Fruit fly (Drosophila melanogaster) whole organism, embryonic: Measurements from ENCODE around the gene Usp10.

Experiments used
- Atf3 ChIP-seq: fragments of 200-800 bp; sonication (Bioruptor generic); optimal IDR thresholded peaks from 3 replicates; lab custom pipeline; 2016; ENCODE audit warnings: missing biosample characterization, missing genetic modification characterization
- CG10979 ChIP-seq: fragments of 200-800 bp; sonication (Bioruptor generic); optimal IDR thresholded peaks from 2 replicates; lab custom pipeline; 2018; ENCODE audit warnings: missing biosample characterization, mild to moderate bottlenecking, missing genetic modification characterization, moderate library complexity
- CG14667 ChIP-seq: fragments of 200-800 bp; sonication (Bioruptor generic); IDR thresholded peaks from 2 replicates; pipeline ENCODE4 v1.3.6; 2022; ENCODE audit warnings: missing biosample characterization, missing genetic modification characterization
- CG15011 ChIP-seq: fragments of 200-800 bp; sonication (Bioruptor generic); optimal IDR thresholded peaks from 3 replicates; lab custom pipeline; 2018; ENCODE audit warnings: missing biosample characterization, mild to moderate bottlenecking, missing genetic modification characterization
- CG1602 ChIP-seq: fragments of 200-800 bp; sonication (Bioruptor generic); optimal IDR thresholded peaks from 3 replicates; lab custom pipeline; 2016; ENCODE audit warnings: missing biosample characterization, missing genetic modification characterization
- CG16815 ChIP-seq: fragments of 200-800 bp; sonication (Bioruptor generic); optimal IDR thresholded peaks from 3 replicates; lab custom pipeline; 2017; ENCODE audit warnings: missing biosample characterization, mild to moderate bottlenecking, missing genetic modification characterization
- CG17568 ChIP-seq: fragments of 200-800 bp; sonication (Bioruptor generic); optimal IDR thresholded peaks from 2 replicates; lab custom pipeline; 2018; ENCODE audit warnings: missing biosample characterization, mild to moderate bottlenecking, missing genetic modification characterization, moderate library complexity
- CG18011 ChIP-seq: fragments of 200-800 bp; sonication (Bioruptor generic); optimal IDR thresholded peaks from 2 replicates; lab custom pipeline; 2017; ENCODE audit warnings: missing biosample characterization, missing genetic modification characterization, mild to moderate bottlenecking, moderate library complexity, missing genotype
- CG18619 ChIP-seq: fragments of 200-800 bp; sonication (Bioruptor generic); optimal IDR thresholded peaks from 3 replicates; lab custom pipeline; 2017; ENCODE audit warnings: missing biosample characterization, mild to moderate bottlenecking, missing genetic modification characterization
- CG18764 ChIP-seq: fragments of 200-800 bp; sonication (Bioruptor generic); optimal IDR thresholded peaks from 3 replicates; lab custom pipeline; 2016; ENCODE audit warnings: missing biosample characterization, missing genetic modification characterization
- CG31224 ChIP-seq: fragments of 200-800 bp; sonication (Bioruptor generic); IDR thresholded peaks from 2 replicates; pipeline ENCODE4 v1.3.6; 2022; ENCODE audit warnings: missing biosample characterization, missing genetic modification characterization
- CG3163 ChIP-seq: fragments of 200-800 bp; sonication (Bioruptor generic); optimal IDR thresholded peaks from 3 replicates; lab custom pipeline; 2016; ENCODE audit warnings: missing biosample characterization, missing genetic modification characterization
- CG4328 ChIP-seq: fragments of 200-800 bp; sonication (Bioruptor generic); optimal IDR thresholded peaks from 3 replicates; lab custom pipeline; 2017; ENCODE audit warnings: missing biosample characterization, missing genetic modification reagents, missing genetic modification characterization
- CG43689 ChIP-seq: fragments of 200-800 bp; sonication (Bioruptor generic); IDR thresholded peaks from 2 replicates; pipeline ENCODE4 v1.3.6; 2022; ENCODE audit warnings: missing biosample characterization, missing genetic modification characterization
- CG4707 ChIP-seq: fragments of 200-800 bp; sonication (Bioruptor generic); optimal IDR thresholded peaks from 2 replicates; lab custom pipeline; 2018; ENCODE audit warnings: missing biosample characterization, mild to moderate bottlenecking, missing genetic modification characterization, moderate library complexity
- CG6175 ChIP-seq: fragments of 200-800 bp; sonication (Bioruptor generic); IDR thresholded peaks from 3 replicates; pipeline ENCODE4 v1.3.6; 2022; ENCODE audit warnings: missing biosample characterization, missing genetic modification characterization
- CG8290 ChIP-seq, 3 experiments: fragments of 200-800 bp; sonication (Bioruptor generic); optimal IDR thresholded peaks; 2 replicates each; lab custom pipeline; 2016 to 2019; ENCODE audit warnings: missing biosample characterization in 3 of 3, missing genetic modification characterization in 3 of 3, mild to moderate bottlenecking in 2 of 3, moderate library complexity in 1 of 3
- CG9727 ChIP-seq: fragments of 200-800 bp; sonication (Bioruptor generic); optimal IDR thresholded peaks from 3 replicates; lab custom pipeline; 2017; ENCODE audit warnings: missing biosample characterization, mild to moderate bottlenecking, missing genetic modification characterization
- CTCF ChIP-seq: fragments of 200-800 bp; sonication (Bioruptor generic); optimal IDR thresholded peaks from 2 replicates; lab custom pipeline; 2017; ENCODE audit warnings: missing biosample characterization, mild to moderate bottlenecking, missing genetic modification characterization, moderate library complexity
- Deaf1 ChIP-seq: fragments of 200-800 bp; optimal IDR thresholded peaks from 3 replicates; lab custom pipeline; 2019; ENCODE audit warnings: missing biosample characterization, mild to moderate bottlenecking, missing genetic modification characterization, moderate library complexity
- Hmx ChIP-seq: fragments of 200-800 bp; sonication (Bioruptor generic); optimal IDR thresholded peaks from 2 replicates; lab custom pipeline; 2016; ENCODE audit warnings: missing biosample characterization, missing genetic modification characterization
- Jarid2 ChIP-seq: fragments of 200-800 bp; sonication (Bioruptor generic); optimal IDR thresholded peaks from 3 replicates; lab custom pipeline; 2017; ENCODE audit warnings: mild to moderate bottlenecking, missing biosample characterization, missing genetic modification reagents, missing genetic modification characterization
- NFAT ChIP-seq: fragments of 200-800 bp; sonication (Bioruptor generic); IDR thresholded peaks from 2 replicates; pipeline ENCODE4 v1.3.6; 2022; ENCODE audit warnings: missing biosample characterization, missing genetic modification characterization
- Nf-YB ChIP-seq: fragments of 200-800 bp; sonication (Bioruptor generic); optimal IDR thresholded peaks from 3 replicates; lab custom pipeline; 2019; ENCODE audit warnings: missing biosample characterization, mild to moderate bottlenecking, missing genetic modification characterization, moderate library complexity
- Ravus ChIP-seq: fragments of 200-800 bp; sonication (Bioruptor generic); IDR thresholded peaks from 2 replicates; pipeline ENCODE4 v1.3.6; 2022; ENCODE audit warnings: missing biosample characterization, missing genetic modification characterization
- Rx ChIP-seq: fragments of 200-800 bp; sonication (Bioruptor generic); IDR thresholded peaks from 2 replicates; pipeline ENCODE4 v1.3.6; 2022; ENCODE audit warnings: missing biosample characterization, missing genetic modification characterization
- Side ChIP-seq: fragments of 200-800 bp; sonication (Bioruptor generic); optimal IDR thresholded peaks from 2 replicates; lab custom pipeline; 2016; ENCODE audit warnings: missing biosample characterization, missing genetic modification characterization
- Sox102F ChIP-seq: fragments of 200-800 bp; sonication (Bioruptor generic); optimal IDR thresholded peaks from 2 replicates; lab custom pipeline; 2018; ENCODE audit warnings: missing biosample characterization, mild to moderate bottlenecking, missing genetic modification characterization, moderate library complexity
- Stat92E ChIP-seq, 3 experiments: fragments of >200 bp in 2 of 3; fragments of 200-800 bp in 1 of 3; sonication (Bioruptor generic) in 1 of 3; optimal IDR thresholded peaks; 2 replicates each; lab custom pipeline; 2017 to 2019; ENCODE audit warnings: missing biosample characterization in 3 of 3, missing genetic modification characterization in 3 of 3, mild to moderate bottlenecking in 1 of 3, moderate library complexity in 1 of 3
- Trl ChIP-seq, 3 experiments: fragments of >200 bp in 2 of 3; fragments of 200-800 bp in 1 of 3; sonication (Bioruptor generic) in 1 of 3; optimal IDR thresholded peaks; 2 replicates in 1 of 3; 3 replicates in 2 of 3; lab custom pipeline; 2016 to 2017; ENCODE audit warnings: missing biosample characterization in 1 of 3, missing genetic modification characterization in 1 of 3
- Usf ChIP-seq: fragments of 200-800 bp; sonication (Bioruptor generic); optimal IDR thresholded peaks from 2 replicates; lab custom pipeline; 2017; ENCODE audit warnings: missing genotype, missing biosample characterization, missing genetic modification characterization
- az2 ChIP-seq: fragments of 200-800 bp; sonication (Bioruptor generic); optimal IDR thresholded peaks from 3 replicates; lab custom pipeline; 2016; ENCODE audit warnings: missing biosample characterization, missing genetic modification characterization
- cg ChIP-seq: fragments of 200-800 bp; sonication (Bioruptor generic); optimal IDR thresholded peaks from 3 replicates; lab custom pipeline; 2019; ENCODE audit warnings: missing biosample characterization, mild to moderate bottlenecking, missing genetic modification characterization, moderate library complexity
- chinmo ChIP-seq: fragments of 200-800 bp; sonication (Bioruptor generic); IDR thresholded peaks from 4 replicates; pipeline ENCODE4 v1.3.6; 2022; ENCODE audit warnings: missing biosample characterization, missing genetic modification characterization; ENCODE audit not compliant: partially characterized antibody
- chm ChIP-seq: fragments of 200-800 bp; sonication (Bioruptor generic); IDR thresholded peaks from 2 replicates; pipeline ENCODE4 v1.3.6; 2022; ENCODE audit warnings: missing biosample characterization, missing genetic modification characterization
- crol ChIP-seq: fragments of 200-800 bp; sonication (Bioruptor generic); IDR thresholded peaks from 2 replicates; pipeline ENCODE4 v1.3.6; 2022; ENCODE audit warnings: missing biosample characterization, missing genetic modification characterization
- grau ChIP-seq: fragments of 200-800 bp; optimal IDR thresholded peaks from 3 replicates; lab custom pipeline; 2019; ENCODE audit warnings: missing biosample characterization, mild to moderate bottlenecking, missing genetic modification characterization, moderate library complexity
- ken ChIP-seq: fragments of 200-800 bp; sonication (Bioruptor generic); IDR thresholded peaks from 3 replicates; pipeline ENCODE4 v1.3.6; 2022; ENCODE audit warnings: missing biosample characterization, missing genetic modification characterization
- kni ChIP-seq: fragments of 200-800 bp; sonication (Bioruptor generic); optimal IDR thresholded peaks from 3 replicates; lab custom pipeline; 2017; ENCODE audit warnings: mild to moderate bottlenecking, missing biosample characterization, missing genetic modification reagents, missing genetic modification characterization
- mam ChIP-seq: fragments of 200-800 bp; sonication (Bioruptor generic); optimal IDR thresholded peaks from 3 replicates; lab custom pipeline; 2016; ENCODE audit warnings: missing biosample characterization, missing genetic modification characterization
- mirr ChIP-seq: fragments of 200-800 bp; sonication (Bioruptor generic); optimal IDR thresholded peaks from 3 replicates; lab custom pipeline; 2018; ENCODE audit warnings: missing biosample characterization, mild to moderate bottlenecking, missing genetic modification characterization
- nom ChIP-seq: fragments of 200-800 bp; sonication (Bioruptor generic); optimal IDR thresholded peaks from 2 replicates; lab custom pipeline; 2017; ENCODE audit warnings: missing biosample characterization, missing genetic modification characterization, mild to moderate bottlenecking, moderate library complexity, missing genetic modification reagents
- peb ChIP-seq: fragments of 200-800 bp; sonication (Bioruptor generic); IDR thresholded peaks from 2 replicates; pipeline ENCODE4 v1.3.6; 2022; ENCODE audit warnings: missing biosample characterization, missing genetic modification characterization
- pnt ChIP-seq: fragments of 200-800 bp; sonication (Bioruptor generic); optimal IDR thresholded peaks from 3 replicates; lab custom pipeline; 2016; ENCODE audit warnings: missing biosample characterization, missing genetic modification characterization
- ro ChIP-seq: fragments of 200-800 bp; sonication (Bioruptor generic); IDR thresholded peaks from 2 replicates; pipeline ENCODE4 v1.3.6; 2022; ENCODE audit warnings: missing biosample characterization, missing genetic modification characterization
- shn ChIP-seq: fragments of 200-800 bp; sonication (Bioruptor generic); optimal IDR thresholded peaks from 3 replicates; lab custom pipeline; 2016; ENCODE audit warnings: missing biosample characterization, missing genetic modification characterization
- vnd ChIP-seq: fragments of 200-800 bp; sonication (Bioruptor generic); IDR thresholded peaks from 3 replicates; pipeline ENCODE4 v1.3.6; 2022; ENCODE audit warnings: missing biosample characterization, missing genetic modification characterization; ENCODE audit not compliant: partially characterized antibody
- zen2 ChIP-seq: fragments of 200-800 bp; sonication (Bioruptor generic); IDR thresholded peaks from 3 replicates; pipeline ENCODE4 v1.3.6; 2022; ENCODE audit warnings: missing biosample characterization, missing genetic modification characterization; ENCODE audit not compliant: partially characterized antibody

The Usp10 gene

DNA sequence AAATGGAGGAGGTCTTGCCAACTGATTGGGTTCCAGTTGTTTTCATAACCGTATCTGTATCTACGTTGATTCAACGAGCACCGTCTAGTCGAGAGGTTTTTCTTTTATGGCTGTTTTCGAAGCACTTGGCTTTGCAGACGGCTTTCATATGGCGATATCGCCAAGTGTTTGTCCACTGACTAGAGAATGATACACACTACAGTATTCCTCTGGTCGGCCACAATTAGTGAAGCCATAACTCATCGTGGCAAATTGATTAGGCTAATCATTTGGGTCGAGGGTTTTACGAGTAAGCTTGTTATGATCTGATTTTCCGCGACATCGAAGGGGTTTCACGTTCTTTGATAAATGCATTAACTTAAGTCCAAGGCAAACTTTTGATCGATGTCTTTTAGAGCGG is 5.0 kb downstream of the Usp10 start (continued):
- TF ChIP-seq Usf (GFP tag; lab: Kevin White, UChicago) (no peak), CG18764 (GFP tag; lab: Kevin White, UChicago) (no peak), CG43689 (GFP tag; lab: Robert Waterston, UW) (no peak), NFAT (GFP tag; lab: Robert Waterston, UW) (no peak), peb (GFP tag; lab: Robert Waterston, UW) (no peak), chinmo (GFP tag; lab: Robert Waterston, UW) (0 out of 4 replicates have a peak, but pooled peaks have one; percentile 5), vnd (GFP tag; lab: Robert Waterston, UW) (peak; percentile 55; the same call in 2 of the 3 replicates), pnt (GFP tag; lab: Kevin White, UChicago) (no peak), kni (GFP tag; lab: Kevin White, UChicago) (no peak), mirr (peak; percentile 83)
- TF ChIP-seq, all 482 proteins: peak for 17

DNA sequence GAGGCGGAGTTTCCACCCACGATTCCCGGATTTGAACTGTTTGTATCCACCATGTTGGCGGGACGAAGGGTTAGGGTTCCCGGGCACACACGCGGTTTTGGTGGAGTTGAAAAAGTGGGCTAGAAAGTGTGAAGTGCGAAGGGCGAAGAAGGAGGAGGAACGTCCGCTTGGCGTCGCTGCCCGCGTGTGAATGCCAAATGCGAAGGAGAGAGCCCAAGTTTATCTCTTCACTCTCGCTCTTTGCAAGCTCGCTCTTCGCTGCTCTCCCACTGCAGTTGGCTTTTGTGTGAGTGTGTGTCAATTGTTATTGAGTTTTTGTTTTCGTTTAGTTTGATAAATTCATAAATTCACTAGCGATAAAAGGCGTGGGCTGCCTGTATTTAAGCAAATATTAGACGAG is 9.2 kb downstream of the Usp10 start:
- TF ChIP-seq nom (peak; percentile 29), CG17568 (GFP tag; lab: Kevin White, UChicago) (no peak), CG8290 (GFP tag; optimal IDR thresholded peaks at IDR 0.05; lab: Kevin White, UChicago) (no peak), CG8290 (tag; optimal IDR thresholded peaks at IDR 0.05; lab: Kevin White, UChicago) (peak in 1 of 2 experiments; percentile 37), cg (GFP tag; lab: Kevin White, UChicago) (peak; percentile 33), CG15011 (no peak), CG4328 (no peak), Rx (no peak), Trl (optimal IDR thresholded peaks at IDR 0.05; lab: Kevin White, UChicago) (peak; percentile 79 to 83), Trl (GFP tag; optimal IDR thresholded peaks at IDR 0.05; lab: Kevin White, UChicago) (no peak), CG4707 (GFP tag; lab: Kevin White, UChicago) (no peak), Side (GFP tag; lab: Kevin White, UChicago) (no peak), crol (GFP tag; lab: Robert Waterston, UW) (peak; percentile 58), chinmo (GFP tag; lab: Robert Waterston, UW) (peak; percentile 73; the same call in 3 of the 4 replicates), mam (GFP tag; lab: Kevin White, UChicago) (no peak), chm (GFP tag; lab: Robert Waterston, UW) (0 out of 2 replicates have a peak, but pooled peaks have one; percentile 18), Deaf1 (no peak), CG9727 (no peak), CG6175 (GFP tag; lab: Robert Waterston, UW) (no peak), shn (GFP tag; lab: Kevin White, UChicago) (no peak), ro (GFP tag; lab: Robert Waterston, UW) (no peak), CG14667 (GFP tag; lab: Robert Waterston, UW) (no peak), zen2 (GFP tag; lab: Robert Waterston, UW) (0 out of 3 replicates have a peak, but pooled peaks have one; percentile 16), Nf-YB (GFP tag; lab: Kevin White, UChicago) (no peak), CG3163 (GFP tag; lab: Kevin White, UChicago) (peak; percentile 50), CTCF (peak; percentile 15)

DNA sequence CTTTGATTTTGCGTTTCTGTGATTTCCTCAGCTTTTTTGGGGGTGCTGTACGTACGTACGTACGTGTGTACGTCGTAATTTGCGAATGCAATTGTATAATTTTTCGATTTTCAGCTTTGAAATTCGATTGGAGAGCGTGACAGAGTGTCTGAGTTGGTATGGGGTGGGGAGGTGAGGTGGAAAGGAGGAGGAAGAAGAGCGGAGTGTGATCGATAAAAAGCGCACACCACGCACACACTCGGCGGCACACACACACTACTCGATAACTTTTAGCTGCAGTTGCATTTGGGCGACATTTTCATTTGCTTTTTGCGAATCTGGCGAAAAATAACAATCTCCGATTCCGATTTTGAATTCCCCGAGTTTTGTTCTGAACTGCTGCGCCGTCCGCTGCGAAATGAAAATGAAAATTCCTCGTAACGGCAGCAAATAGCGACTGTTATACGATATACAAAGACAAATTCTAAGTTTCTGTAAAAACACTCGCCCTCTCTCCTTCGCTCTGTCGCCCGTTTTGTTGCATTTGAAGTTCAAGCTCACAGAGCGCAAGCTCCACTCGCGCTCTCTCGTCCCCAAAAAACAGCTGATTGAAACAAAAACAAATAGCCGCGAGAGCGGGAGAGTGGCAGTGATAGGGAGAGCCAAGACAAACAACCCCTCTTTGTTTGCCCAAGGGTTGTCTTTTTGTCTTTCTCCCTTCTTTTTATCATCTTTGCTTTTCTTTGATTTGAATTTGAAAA is 10.0 kb downstream of the Usp10 start, which contains the start of gene CG13907:
Gene CG13907, minus strand, starts transcription at position 518 of the 740 bp plus-strand sequence.
- TF ChIP-seq CG10979 (no peak), Ravus (GFP tag; lab: Robert Waterston, UW) (no peak), ken (GFP tag; lab: Robert Waterston, UW) (no peak), Jarid2 (GFP tag; lab: Kevin White, UChicago) (no peak), az2 (no peak), Sox102F (GFP tag; lab: Kevin White, UChicago) (no peak), Stat92E (GFP tag; optimal IDR thresholded peaks at IDR 0.05; lab: Kevin White, UChicago) (no peak), CG16815 (GFP tag; lab: Kevin White, UChicago) (no peak), Atf3 (GFP tag; lab: Kevin White, UChicago) (no peak), grau (tag; lab: Kevin White, UChicago) (no peak), CG31224 (GFP tag; lab: Robert Waterston, UW) (no peak), CG1602 (GFP tag; lab: Kevin White, UChicago) (no peak), CG18619 (GFP tag; lab: Kevin White, UChicago) (no peak), CG18011 (GFP tag; lab: Kevin White, UChicago) (no peak), Hmx (GFP tag; lab: Kevin White, UChicago) (no peak)
